Worm (Caenorhabditis elegans) whole organism, L4 larva: Measurements from ENCODE around the gene F15E6.4.

Experiments used
- dmd-8 ChIP-seq: fragments of 200-800 bp; sonication (Bioruptor generic); IDR thresholded peaks from 2 replicates; pipeline ENCODE4 v1.3.6; 2022; ENCODE audit warnings: missing genetic modification characterization, missing compliant biosample characterization
- hlh-30 ChIP-seq: sonication (generic microtip); optimal IDR thresholded peaks from 2 replicates; lab custom pipeline; 2017; ENCODE audit warnings: antibody characterized with exemption, mild to moderate bottlenecking, missing genetic modification characterization, missing compliant biosample characterization; ENCODE audit not compliant: insufficient read depth
- mep-1 ChIP-seq: fragments of 150-350 bp; sonication (generic microtip); optimal IDR thresholded peaks from 3 replicates; lab custom pipeline; 2014; ENCODE audit warnings: missing biosample characterization, missing genetic modification characterization
- unc-62 ChIP-seq, 3 experiments: fragments of 150-350 bp in 1 of 3; sonication (generic microtip); optimal IDR thresholded peaks in 2 of 3; peaks in 1 of 3; 1 replicate in 1 of 3; 2 replicates in 2 of 3; lab custom pipeline; 2014 to 2017; ENCODE audit warnings: missing biosample characterization in 3 of 3, missing genetic modification characterization in 3 of 3, missing genetic modification reagents in 3 of 3, missing genotype in 1 of 3

- TF ChIP-seq hlh-30 (tag; lab: Kevin White, UChicago) (no peak), dmd-8 (no peak), mep-1 (tag; lab: Kevin White, UChicago) (no peak), unc-62 (GFP tag; optimal IDR thresholded peaks at IDR 0.05 in 1 of 2; lab: Kevin White, UChicago) (no peak), unc-62 (tag; optimal IDR thresholded peaks at IDR 0.05; lab: Kevin White, UChicago) (no peak)
Measured at ce11 chrIV:4317638-4318037, 26.4 kb downstream of the F15E6.4 start.
